Worm (Caenorhabditis elegans): Measurements from ENCODE around the gene T22C8.4.

Gene T22C8.4

DNA sequence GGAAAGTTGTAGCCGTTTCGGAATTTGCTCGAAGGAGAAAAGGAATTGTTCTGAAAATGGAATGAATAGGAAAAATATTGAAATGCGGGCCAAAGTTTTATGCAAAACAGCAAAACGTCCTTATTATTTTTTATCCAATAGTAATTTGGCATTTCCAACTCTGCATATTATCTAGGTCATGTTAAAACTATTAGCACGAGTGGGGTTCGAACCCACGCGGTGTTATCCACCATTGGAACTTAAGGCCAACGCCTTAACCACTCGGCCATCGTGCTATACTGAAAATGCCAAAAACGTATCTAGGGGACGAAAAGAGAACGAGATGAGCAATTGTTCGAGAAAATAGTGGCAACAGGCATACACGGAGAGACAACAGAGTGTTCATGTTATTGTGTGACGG, 8.5 kb upstream of the T22C8.4 start:
- no peak for TF ChIP-seq mdt-29 (GFP tag; IDR thresholded peaks at IDR 0.05)
- 0 out of 2 replicates have a peak, but pooled peaks have one; percentile 30 for TF ChIP-seq lim-7 (GFP tag; IDR thresholded peaks at IDR 0.05)
- TF ChIP-seq jun-1 (tag; optimal IDR thresholded peaks at IDR 0.05), result no peak
- TF ChIP-seq lir-3 (tag; optimal IDR thresholded peaks at IDR 0.05), result no peak
- no peak for TF ChIP-seq unc-39 (tag; optimal IDR thresholded peaks at IDR 0.05)
- no peak for TF ChIP-seq lsy-2 (tag; optimal IDR thresholded peaks at IDR 0.05)
- TF ChIP-seq dmd-8 (GFP tag; IDR thresholded peaks at IDR 0.05), result no peak
- TF ChIP-seq nhr-10 (tag; optimal IDR thresholded peaks at IDR 0.05), result no peak
- 0 out of 2 replicates have a peak, but pooled peaks have one; percentile 13 for TF ChIP-seq arid-1 (GFP tag; conservative IDR thresholded peaks at IDR 0.05)
- TF ChIP-seq nhr-76 (tag; optimal IDR thresholded peaks at IDR 0.05), result no peak
- no peak for TF ChIP-seq lin-1 (GFP tag; IDR thresholded peaks at IDR 0.05)
- no peak for TF ChIP-seq tra-1 (GFP tag; IDR thresholded peaks at IDR 0.05)

ce11 chrII:8630088-8630487, 6.8 kb upstream of the T22C8.4 start, which contains the start of gene T22C8.6:
TSS of gene T22C8.6 (minus strand) at chrII:8630281.
- TF ChIP-seq set-16 (GFP tag; IDR thresholded peaks at IDR 0.05) (no peak), cey-2 (tag; optimal IDR thresholded peaks at IDR 0.05; ENCODE audit: borderline replicate concordance, insufficient read depth) (no peak), daf-12 (tag; optimal IDR thresholded peaks at IDR 0.05) (no peak), F37D6.2 (tag; optimal IDR thresholded peaks at IDR 0.05) (no peak), mdt-29 (GFP tag; IDR thresholded peaks at IDR 0.05) (no peak), dpl-1 (GFP tag; optimal IDR thresholded peaks at IDR 0.05) (no peak), ceh-20 (GFP tag; IDR thresholded peaks at IDR 0.05) (no peak), mxl-2 (GFP tag; conservative IDR thresholded peaks at IDR 0.05) (no peak), hlh-30 (tag; optimal IDR thresholded peaks at IDR 0.05; ENCODE audit: insufficient read depth) (peak; percentile 45), aha-1 (tag) (no peak), nhr-10 (tag; optimal IDR thresholded peaks at IDR 0.05) (no peak), Y5F2A.4 (GFP tag; optimal IDR thresholded peaks at IDR 0.05) (no peak), sdz-12 (GFP tag; optimal IDR thresholded peaks at IDR 0.05) (no peak), mxl-3 (GFP tag; optimal IDR thresholded peaks at IDR 0.05) (peak; percentile 5), nhr-28 (tag; optimal IDR thresholded peaks at IDR 0.05) (peak; percentile 16), unc-130 (GFP tag; optimal IDR thresholded peaks at IDR 0.05) (no peak)

ce11 chrII:8627907-8628306, 4.6 kb upstream of the T22C8.4 start:
- TF ChIP-seq nhr-6 (tag; optimal IDR thresholded peaks at IDR 0.05) (no peak), ces-1 (GFP tag; optimal IDR thresholded peaks at IDR 0.05) (no peak), aha-1 (tag) (peak; percentile 93), ama-1 (optimal IDR thresholded peaks at IDR 0.05) (no peak), F37D6.2 (tag; optimal IDR thresholded peaks at IDR 0.05) (no peak)

DNA sequence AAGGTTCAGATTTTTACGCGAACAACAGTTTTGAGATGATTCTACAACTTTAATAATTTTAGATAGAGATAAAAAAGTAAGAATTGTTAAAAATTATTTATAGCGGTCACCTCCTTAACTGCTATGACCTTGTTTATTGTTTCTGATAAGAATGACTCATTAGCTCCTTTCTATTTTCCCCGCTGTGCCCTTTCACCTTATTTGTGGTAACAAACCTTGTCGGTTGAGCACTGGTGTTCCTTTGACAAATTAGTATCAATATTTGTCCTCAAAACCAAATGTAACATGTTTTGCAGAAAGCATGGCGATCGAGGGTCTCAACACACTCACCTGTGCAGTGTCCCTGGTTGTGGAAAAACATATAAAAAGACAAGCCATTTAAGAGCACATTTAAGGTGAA, 3.3 kb upstream of the T22C8.4 start:
- TF ChIP-seq D1046.2 (GFP tag; IDR thresholded peaks at IDR 0.05) (no peak), unc-62 (GFP tag; optimal IDR thresholded peaks at IDR 0.05 in 1 of 2) (peak in 1 of 2 experiments; percentile 78), unc-62 (tag; optimal IDR thresholded peaks at IDR 0.05) (no peak), lin-29 (GFP tag; IDR thresholded peaks at IDR 0.05) (no peak)

DNA sequence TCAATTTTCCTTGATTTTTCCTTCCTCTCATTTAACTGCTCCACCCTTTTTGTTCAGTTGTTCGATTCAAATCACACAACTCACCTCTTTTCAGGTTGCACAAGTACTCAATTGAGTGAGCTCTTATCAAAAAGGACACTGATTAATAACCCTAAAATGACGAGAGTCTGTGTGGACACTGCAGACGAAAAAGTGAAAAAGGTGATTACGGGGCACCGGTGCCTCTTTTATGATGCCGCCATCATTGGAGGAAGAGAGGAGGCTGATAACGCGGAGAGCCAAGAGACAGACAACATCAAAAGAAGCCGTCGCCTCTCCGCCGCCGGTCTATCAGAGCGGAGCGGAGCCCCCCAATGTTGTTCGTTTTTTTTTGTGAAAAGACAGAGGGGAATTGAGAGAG, 1.9 kb upstream of the T22C8.4 start, which contains the start of gene sptf-2:
Gene sptf-2 (plus strand): TSS at position 297 of the 400 bp plus-strand sequence.
- TF ChIP-seq D1046.2 (GFP tag; IDR thresholded peaks at IDR 0.05) (no peak), hlh-11 (tag; optimal IDR thresholded peaks at IDR 0.05) (peak; percentile 87), nhr-41 (GFP tag; IDR thresholded peaks at IDR 0.05) (peak; percentile 64; the same call in 1 of the 2 replicates), dmd-6 (GFP tag; IDR thresholded peaks at IDR 0.05) (peak; percentile 84), pha-4 (GFP tag; IDR thresholded peaks at IDR 0.05) (peak; percentile 34; the same call in 1 of the 2 replicates), pha-4 (tag; optimal IDR thresholded peaks at IDR 0.05) (no peak), daf-16 (GFP tag; optimal IDR thresholded peaks at IDR 0.05) (peak in 1 of 2 experiments; percentile 7), daf-16 (tag; optimal IDR thresholded peaks at IDR 0.05) (peak; percentile 85), nhr-111 (GFP tag; optimal IDR thresholded peaks at IDR 0.05) (no peak), lir-3 (tag; optimal IDR thresholded peaks at IDR 0.05) (no peak), dve-1 (tag; optimal IDR thresholded peaks at IDR 0.05; ENCODE audit: insufficient read depth) (peak; percentile 79), aha-1 (tag) (peak; percentile 50), tra-1 (GFP tag; IDR thresholded peaks at IDR 0.05) (peak; percentile 86), php-3 (GFP tag; IDR thresholded peaks at IDR 0.05) (peak; percentile 97), ama-1 (optimal IDR thresholded peaks at IDR 0.05) (no peak), nhr-6 (tag; optimal IDR thresholded peaks at IDR 0.05) (peak; percentile 59), mxl-3 (GFP tag; optimal IDR thresholded peaks at IDR 0.05) (peak; percentile 52), nhr-77 (tag; optimal IDR thresholded peaks at IDR 0.05) (peak; percentile 76), nhr-48 (tag; optimal IDR thresholded peaks at IDR 0.05) (peak; percentile 21), pqm-1 (tag; optimal IDR thresholded peaks at IDR 0.05) (peak; percentile 97)

Data from whole organism, L4 larva.